Fruit fly (Drosophila melanogaster) whole organism, larva: ENCODE data around the gene Cngl.

ENCODE experiments used
- noc ChIP-seq: fragments of 200-800 bp; sonication (Bioruptor generic); optimal IDR thresholded peaks from 3 replicates; lab custom pipeline; 2019; ENCODE audit warnings: missing biosample characterization, mild to moderate bottlenecking, missing genetic modification characterization, moderate library complexity

The Cngl gene

DNA sequence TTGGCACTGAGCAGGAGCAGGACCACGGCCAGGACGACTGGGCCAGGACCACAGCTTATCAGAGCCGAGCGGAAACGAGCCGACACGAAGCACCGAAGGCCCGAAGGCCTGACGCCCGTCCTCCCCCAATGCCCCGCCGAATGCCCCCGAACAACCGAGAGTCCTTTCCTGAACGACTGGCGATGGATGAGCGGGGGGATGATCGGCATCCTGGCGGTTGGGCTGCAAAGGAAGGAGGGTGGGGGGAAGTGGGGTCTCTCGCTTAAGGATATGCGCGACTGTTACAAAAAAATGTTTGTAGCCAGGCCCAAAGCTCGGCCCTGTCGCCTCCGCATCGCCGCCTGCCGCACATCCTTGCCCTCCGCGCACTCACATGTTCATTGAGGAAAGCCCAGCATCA, at the start of gene Cngl:
TSS of gene Cngl (minus strand) at position 8 of the 400 bp plus-strand sequence.
- TF ChIP-seq noc = no peak

DNA sequence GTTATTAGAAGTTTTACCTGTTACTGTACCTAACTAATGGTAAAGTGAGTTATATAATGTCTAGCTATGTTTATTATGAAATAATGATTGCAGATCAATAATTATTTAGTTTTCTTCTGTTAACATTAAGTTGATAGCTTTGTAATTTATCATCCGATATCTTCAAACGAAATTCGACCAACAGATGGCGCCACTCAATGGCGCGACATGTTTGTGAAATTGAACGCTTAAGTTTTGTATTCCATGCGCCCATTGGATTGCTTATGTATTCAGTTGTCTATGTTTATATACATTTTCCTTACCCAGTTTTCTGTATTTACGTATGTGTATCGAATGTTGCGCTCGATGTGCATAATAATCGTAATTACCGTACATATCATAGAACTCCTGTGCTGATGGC, 49.5 kb upstream of the Cngl start:
- TF ChIP-seq noc = no peak

DNA sequence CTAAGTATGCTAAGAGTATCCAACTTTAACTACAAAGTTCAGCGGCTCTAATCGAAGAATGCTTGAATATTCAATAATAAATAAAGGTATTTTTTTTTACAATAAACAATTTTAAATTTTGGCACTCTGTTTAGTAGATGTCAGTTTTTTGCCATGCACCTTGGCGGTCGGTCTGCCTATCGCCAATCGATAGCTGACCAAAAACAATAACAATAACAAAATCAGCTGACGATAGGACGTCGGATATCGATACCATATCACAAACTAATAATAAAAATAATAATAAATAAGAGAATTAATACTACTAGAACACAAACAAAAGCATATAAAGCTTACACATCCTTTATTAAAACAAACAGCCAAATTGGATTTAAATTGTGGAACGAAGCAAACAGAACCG, 45.6 kb upstream of the Cngl start, which contains the start of gene Gmap:
TSS of gene Gmap (plus strand) at position 241 of the 400 bp plus-strand sequence.
- TF ChIP-seq noc = no peak

DNA sequence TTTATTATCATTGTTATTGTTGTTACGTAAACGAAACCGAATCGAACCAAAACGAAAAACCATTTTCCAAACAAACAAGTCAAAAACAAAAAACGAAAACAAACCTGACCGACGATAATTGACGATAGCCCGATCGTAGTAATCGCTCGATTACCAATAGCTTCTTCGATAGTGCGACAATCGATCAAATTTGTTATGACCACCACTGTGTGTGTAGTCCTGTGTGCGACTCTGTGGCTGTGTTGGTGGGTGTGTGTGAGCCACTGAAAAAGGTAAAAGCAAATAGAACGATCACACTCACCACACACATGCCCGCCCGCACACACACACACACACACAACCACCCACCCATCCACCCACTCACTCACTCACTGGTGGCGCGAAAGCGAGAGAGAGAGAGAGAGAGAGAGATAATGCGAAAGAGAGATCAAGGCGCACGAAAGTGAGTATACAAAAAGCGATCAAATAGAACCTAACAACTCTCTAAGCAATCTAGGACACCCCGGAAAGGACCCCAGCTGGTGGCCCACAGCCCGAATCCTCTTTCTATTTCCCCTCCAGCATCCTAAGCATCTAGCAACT, 43.5 kb upstream of the Cngl start:
- TF ChIP-seq noc = no peak

dm6 chrX:15483010-15483802, 42.2 kb upstream of the Cngl start:
- no peak for TF ChIP-seq noc

DNA sequence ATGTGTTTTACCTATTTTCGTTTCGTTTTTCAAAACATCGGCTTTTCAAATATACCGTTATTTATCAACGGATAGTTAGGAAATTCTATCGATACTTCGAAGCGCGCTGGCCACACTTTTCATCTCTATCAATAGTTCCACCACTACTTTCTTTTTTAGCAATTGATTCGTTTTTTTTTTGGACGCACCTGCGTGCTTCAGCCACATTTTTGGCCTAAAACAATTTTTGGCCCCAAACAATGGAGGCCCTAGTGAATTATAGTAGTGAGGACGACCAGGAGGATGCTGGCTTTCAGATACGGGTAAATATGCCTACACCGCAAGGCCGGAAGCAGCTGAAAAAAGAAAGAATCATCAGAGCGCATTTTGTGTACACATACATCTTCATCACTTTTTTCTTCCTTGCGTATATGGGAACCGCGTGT, 41.2 kb upstream of the Cngl start, which contains the start of gene CG6340:
TSS of gene CG6340 (plus strand) at position 139 of the 425 bp plus-strand sequence.
- no peak for TF ChIP-seq noc

DNA sequence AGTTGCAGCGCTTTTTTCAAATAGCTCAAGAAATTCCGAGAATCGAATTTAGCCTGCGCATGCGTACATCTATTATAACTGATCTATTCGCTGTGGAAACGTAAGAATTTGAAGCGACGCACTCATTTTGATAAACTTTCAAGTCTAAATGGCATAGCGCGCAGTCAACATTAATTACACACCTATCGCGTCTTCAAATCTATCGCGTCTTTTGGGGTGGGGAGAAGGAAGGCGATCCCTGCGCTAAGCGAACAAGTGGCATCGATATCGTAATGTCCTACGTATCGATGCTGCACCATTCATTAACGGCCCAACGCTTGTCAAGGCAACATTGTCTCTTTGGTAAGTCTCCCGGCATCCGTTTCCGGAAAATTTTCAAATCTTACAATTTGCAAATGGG, 34.7 kb upstream of the Cngl start, which contains the start of gene CG6324:
TSS of gene CG6324 (plus strand) at position 301 of the 400 bp plus-strand sequence.
- TF ChIP-seq noc = no peak

DNA sequence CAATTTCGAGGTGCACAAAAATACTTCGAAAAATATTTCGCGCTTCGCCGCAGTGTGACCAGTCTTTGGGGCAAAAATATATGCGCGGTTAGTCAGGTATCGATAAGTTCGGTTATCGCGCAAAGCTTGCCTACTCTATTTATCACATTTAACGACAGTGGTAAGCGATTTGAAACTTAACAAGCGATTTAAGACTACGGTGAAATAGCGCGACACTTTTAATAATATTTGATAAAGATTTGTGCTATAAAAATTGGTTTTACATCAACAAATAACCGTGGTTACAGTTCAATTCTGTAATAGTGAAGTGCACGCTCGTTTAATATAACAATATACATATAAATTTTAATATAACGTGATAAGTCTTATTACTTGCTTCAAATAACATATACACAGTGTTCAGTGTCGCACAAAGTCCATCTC, 34.3 kb upstream of the Cngl start, which contains the start of gene mh:
TSS of gene mh (minus strand) at position 34 of the 423 bp plus-strand sequence.
- no peak for TF ChIP-seq noc

- no peak for TF ChIP-seq noc
Observed at dm6 chrX:15471904-15472303, 30.9 kb upstream of the Cngl start, which contains the start of the genes Grip128 and Alg14. Gene Grip128, minus strand, starts transcription at chrX:15472119. Gene Alg14, plus strand, starts transcription at chrX:15472164.

DNA sequence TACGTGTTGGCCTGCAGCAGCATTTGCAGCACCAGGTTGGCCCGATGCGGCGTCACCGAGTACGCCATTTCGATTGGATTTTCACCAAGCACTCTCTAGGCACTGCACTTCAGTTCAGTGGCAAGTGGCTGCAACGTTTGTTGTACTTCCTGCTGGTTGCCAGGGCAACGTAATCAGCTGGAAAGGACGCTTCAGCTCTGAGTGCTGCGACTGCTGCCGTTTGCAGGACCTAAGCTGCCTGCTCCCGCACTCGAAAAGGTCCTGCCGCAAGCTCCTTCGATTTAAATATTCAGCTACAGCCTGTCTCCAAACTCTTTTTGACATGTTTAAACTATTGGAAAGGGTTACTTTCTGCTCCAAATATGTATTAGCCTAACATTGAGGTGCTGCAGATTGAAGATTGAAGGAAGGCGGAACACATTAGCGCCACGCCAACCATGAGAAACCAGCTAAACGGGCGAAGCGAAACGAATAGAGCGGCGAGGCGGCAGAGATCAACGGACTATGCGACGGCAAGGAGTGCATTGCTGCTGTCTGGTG, 26.4 kb upstream of the Cngl start, which contains the start of the genes CG15642 and CG15641:
TSS of gene CG15642 (minus strand) at position 356 of the 540 bp plus-strand sequence.
TSS of gene CG15641 (plus strand) at position 490 of the 540 bp plus-strand sequence.
- TF ChIP-seq noc = no peak

DNA sequence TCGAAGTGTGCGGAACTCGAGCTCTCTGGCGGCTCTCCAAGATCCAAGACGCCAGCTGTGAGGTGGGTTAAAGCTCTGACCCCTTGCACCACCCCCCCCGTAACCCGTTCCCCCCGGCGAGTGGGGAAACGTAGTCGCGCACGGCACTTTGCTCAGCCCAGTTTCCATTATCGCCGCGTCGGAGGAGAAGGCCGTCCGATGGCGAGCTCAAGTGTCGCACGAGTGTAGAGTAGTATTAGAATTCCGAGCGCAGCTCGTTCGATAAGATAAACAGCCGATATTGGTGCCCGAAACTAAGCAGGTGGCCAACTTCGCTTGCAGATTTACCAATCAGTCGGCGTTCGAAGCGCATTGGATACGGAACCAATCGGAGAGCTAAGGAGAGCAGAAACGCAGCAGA, 24.4 kb upstream of the Cngl start:
- no peak for TF ChIP-seq noc

- no peak for TF ChIP-seq noc
Observed at dm6 chrX:15464531-15464930, 23.5 kb upstream of the Cngl start.

DNA sequence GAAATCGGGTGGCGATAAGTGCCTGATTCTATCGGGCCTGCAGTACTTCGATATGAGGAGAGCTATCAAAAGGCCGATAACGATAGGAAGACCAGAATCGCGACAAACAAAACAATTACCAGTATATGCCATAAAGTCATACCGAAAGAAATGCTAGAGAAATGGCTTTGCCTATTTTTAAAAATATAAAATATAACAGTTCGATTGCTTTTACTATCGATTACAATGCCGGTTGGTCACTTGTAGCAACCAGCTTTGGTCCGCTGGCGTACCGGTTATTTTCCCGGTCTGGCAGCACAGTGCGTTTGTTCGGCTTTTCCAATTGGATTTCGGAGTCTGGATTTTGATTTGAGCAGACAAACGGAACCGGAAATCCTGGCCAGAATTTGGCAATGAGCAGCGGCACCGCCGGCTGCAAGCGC, 21.4 kb upstream of the Cngl start, which contains the start of the genes shtd, CG6294 and CG6299:
TSS of gene shtd (minus strand) at position 6 of the 422 bp plus-strand sequence.
TSS of gene CG6294 (plus strand) at position 287 of the 422 bp plus-strand sequence.
TSS of gene CG6299 (plus strand) at position 287 of the 422 bp plus-strand sequence.
- no peak for TF ChIP-seq noc

DNA sequence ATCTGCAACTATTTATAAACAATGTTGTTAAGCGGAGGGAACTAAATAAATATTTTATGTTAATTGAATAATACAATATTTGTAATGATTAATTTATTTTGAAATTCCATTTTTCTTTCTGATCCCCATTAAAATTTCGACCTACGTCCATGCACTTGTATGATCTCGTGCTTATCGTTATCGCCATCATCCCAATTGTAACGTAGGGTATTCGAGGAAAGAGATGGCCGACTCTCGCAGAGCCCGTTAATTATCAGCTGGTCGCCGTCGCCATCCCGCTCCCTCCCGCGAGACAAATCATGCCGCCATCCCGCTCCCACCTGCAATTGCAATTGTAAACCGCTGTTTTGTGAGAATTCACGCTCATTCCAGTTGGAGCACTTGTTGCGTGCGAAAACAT, 12.1 kb upstream of the Cngl start, which contains the start of gene CG11655:
TSS of gene CG11655 (plus strand) at position 351 of the 400 bp plus-strand sequence.
- peak; percentile 64 for TF ChIP-seq noc

- no peak for TF ChIP-seq noc
Observed at dm6 chrX:15450327-15450644, 9.2 kb upstream of the Cngl start.

dm6 chrX:15449490-15450326, 8.7 kb upstream of the Cngl start, which contains the start of the genes Scamp and Ahcy:
Gene Scamp, minus strand, starts transcription at chrX:15449883.
Gene Ahcy, plus strand, starts transcription at chrX:15450261.
- no peak for TF ChIP-seq noc
